Worm (Caenorhabditis elegans): ENCODE results near the gene C38D9.8.

ce11 chrV:17601520-17601919, 48.9 kb upstream of the C38D9.8 start, which contains the start of gene ztf-25:
- no peak for TF ChIP-seq nhr-12 (tag; optimal IDR thresholded peaks at IDR 0.05)
- TF ChIP-seq elt-3 (tag; optimal IDR thresholded peaks at IDR 0.05) = no peak
- no peak for TF ChIP-seq tbx-8 (GFP tag; optimal IDR thresholded peaks at IDR 0.05)
- TF ChIP-seq lin-13 (tag; optimal IDR thresholded peaks at IDR 0.05) = no peak
- no peak for TF ChIP-seq blmp-1 (tag; optimal IDR thresholded peaks at IDR 0.05)
- no peak for TF ChIP-seq mep-1 (tag; optimal IDR thresholded peaks at IDR 0.05)
- TF ChIP-seq nhr-237 (tag; optimal IDR thresholded peaks at IDR 0.05) = no peak
- TF ChIP-seq pha-4 (tag; optimal IDR thresholded peaks at IDR 0.05) = no peak
- no peak for TF ChIP-seq ham-2 (GFP tag; optimal IDR thresholded peaks at IDR 0.05)

Data from whole organism, mixed stage, embryonic.